Fruit fly (Drosophila melanogaster) whole organism, wandering third instar larva: ENCODE measurements around the gene CG13070.

Experiments used
- Abd-B ChIP-seq: fragments of >200 bp; optimal IDR thresholded peaks from 2 replicates; lab custom pipeline; 2017; ENCODE audit warnings: missing biosample characterization, missing genetic modification characterization
- CG9705 ChIP-seq: fragments of 200-800 bp; sonication (Bioruptor generic); optimal IDR thresholded peaks from 2 replicates; lab custom pipeline; 2018; ENCODE audit warnings: missing biosample characterization, mild to moderate bottlenecking, missing genetic modification characterization
- CrebA ChIP-seq: fragments of 200-800 bp; sonication (Bioruptor generic); optimal IDR thresholded peaks from 2 replicates; lab custom pipeline; 2016; ENCODE audit warnings: missing biosample characterization, mild to moderate bottlenecking, missing genetic modification characterization, borderline replicate concordance
- Dfd ChIP-seq: fragments of >200 bp; optimal IDR thresholded peaks from 2 replicates; lab custom pipeline; 2017; ENCODE audit warnings: missing biosample characterization, missing genetic modification characterization
- Dif ChIP-seq: fragments of 200-275, 200-300 bp; sonication (Bioruptor generic); optimal IDR thresholded peaks from 2 replicates; lab custom pipeline; 2018; ENCODE audit warnings: missing biosample characterization, missing genetic modification characterization; ENCODE audit not compliant: partially characterized antibody
- GATAd ChIP-seq: sonication (Bioruptor generic); optimal IDR thresholded peaks from 2 replicates; lab custom pipeline; 2016; ENCODE audit warnings: missing biosample characterization, missing genetic modification characterization
- Hnf4 ChIP-seq: fragments of 200-800 bp; sonication (Bioruptor generic); optimal IDR thresholded peaks from 2 replicates; lab custom pipeline; 2016; ENCODE audit warnings: missing biosample characterization, mild to moderate bottlenecking, missing genetic modification characterization
- Hr78 ChIP-seq: fragments of >200 bp; optimal IDR thresholded peaks from 2 replicates; lab custom pipeline; 2017; ENCODE audit warnings: missing biosample characterization, missing genetic modification characterization
- Hr83 ChIP-seq: fragments of 200-300 bp; sonication (Bioruptor generic); optimal IDR thresholded peaks from 2 replicates; lab custom pipeline; 2016; ENCODE audit warnings: missing biosample characterization, mild to moderate bottlenecking, missing genetic modification characterization, moderate library complexity; ENCODE audit not compliant: poor library complexity, severe bottlenecking
- Jra ChIP-seq: sonication (Bioruptor generic); optimal IDR thresholded peaks from 2 replicates; lab custom pipeline; 2016; ENCODE audit warnings: missing biosample characterization, missing genetic modification characterization
- Mio ChIP-seq: sonication (Bioruptor generic); optimal IDR thresholded peaks from 2 replicates; lab custom pipeline; 2016; ENCODE audit warnings: missing biosample characterization, missing genetic modification characterization
- N ChIP-seq: fragments of >200 bp; optimal IDR thresholded peaks from 2 replicates; lab custom pipeline; 2018; ENCODE audit warnings: missing biosample characterization, missing external identifiers, missing genetic modification characterization
- OdsH ChIP-seq: fragments of 200-800 bp; sonication (Bioruptor generic); optimal IDR thresholded peaks from 2 replicates; lab custom pipeline; 2016; ENCODE audit warnings: missing biosample characterization, mild to moderate bottlenecking, missing genetic modification characterization
- Rel ChIP-seq, 2 experiments: fragments of 200-800 bp; sonication (Bioruptor generic) in 1 of 2; optimal IDR thresholded peaks; 2 replicates in 1 of 2; 3 replicates in 1 of 2; lab custom pipeline; 2016 to 2019; ENCODE audit warnings: mild to moderate bottlenecking in 2 of 2, missing biosample characterization in 2 of 2, missing genetic modification characterization in 2 of 2, moderate library complexity in 1 of 2
- Vsx2 ChIP-seq: fragments of 200-300, 225-300 bp; sonication (Bioruptor generic); optimal IDR thresholded peaks from 2 replicates; lab custom pipeline; 2018; ENCODE audit warnings: missing biosample characterization, missing genetic modification characterization; ENCODE audit not compliant: partially characterized antibody
- brk ChIP-seq: fragments of 200-800 bp; sonication (Bioruptor generic); optimal IDR thresholded peaks from 2 replicates; lab custom pipeline; 2016; ENCODE audit warnings: missing biosample characterization, mild to moderate bottlenecking, missing genetic modification characterization
- dl ChIP-seq, 2 experiments: fragments of 175-275, 200-275 bp in 1 of 2; fragments of 200-275 bp in 1 of 2; sonication (Bioruptor generic); optimal IDR thresholded peaks; lab custom pipeline; 2018; ENCODE audit warnings: mild to moderate bottlenecking in 2 of 2, missing biosample characterization in 2 of 2, missing genetic modification characterization in 2 of 2, moderate library complexity in 2 of 2; ENCODE audit not compliant: partially characterized antibody in 2 of 2, insufficient read depth in 1 of 2
- dmrt93B ChIP-seq: fragments of 200-800 bp; sonication (Bioruptor generic); optimal IDR thresholded peaks from 2 replicates; lab custom pipeline; 2018; ENCODE audit warnings: missing biosample characterization, mild to moderate bottlenecking, missing genetic modification characterization
- dsf ChIP-seq: sonication (Bioruptor generic); optimal IDR thresholded peaks from 2 replicates; lab custom pipeline; 2016; ENCODE audit warnings: missing biosample characterization, missing genetic modification characterization, borderline replicate concordance
- ey ChIP-seq: fragments of 200-800 bp; sonication (Bioruptor generic); optimal IDR thresholded peaks from 2 replicates; lab custom pipeline; 2016; ENCODE audit warnings: missing biosample characterization, missing genetic modification characterization
- foxo ChIP-seq, 2 experiments: fragments of 200-800 bp; sonication (Bioruptor generic); optimal IDR thresholded peaks; 2 replicates in 1 of 2; 3 replicates in 1 of 2; lab custom pipeline; 2016 to 2017; ENCODE audit warnings: missing biosample characterization in 2 of 2, missing genetic modification characterization in 2 of 2
- fru ChIP-seq: fragments of 200-800 bp; sonication (Bioruptor generic); optimal IDR thresholded peaks from 3 replicates; lab custom pipeline; 2016; ENCODE audit warnings: missing biosample characterization, mild to moderate bottlenecking, missing genetic modification characterization
- h ChIP-seq: fragments of 200-800 bp; sonication (Bioruptor generic); optimal IDR thresholded peaks from 3 replicates; lab custom pipeline; 2016; ENCODE audit warnings: missing biosample characterization, mild to moderate bottlenecking, missing genetic modification characterization
- jim ChIP-seq: fragments of 175-275, 200-325 bp; sonication (Bioruptor generic); optimal IDR thresholded peaks from 2 replicates; lab custom pipeline; 2016; ENCODE audit warnings: missing biosample characterization, mild to moderate bottlenecking, missing genetic modification characterization
- lola ChIP-seq: fragments of >200 bp; optimal IDR thresholded peaks from 2 replicates; lab custom pipeline; 2017; ENCODE audit warnings: missing biosample characterization, missing genetic modification characterization
- pan ChIP-seq: fragments of >200 bp; optimal IDR thresholded peaks from 2 replicates; lab custom pipeline; 2017
- psq ChIP-seq: fragments of 200-800 bp; sonication (Bioruptor generic); optimal IDR thresholded peaks from 3 replicates; lab custom pipeline; 2017; ENCODE audit warnings: missing biosample characterization, mild to moderate bottlenecking, missing genetic modification characterization, moderate library complexity
- sv ChIP-seq: fragments of 200-800 bp; sonication (Bioruptor generic); optimal IDR thresholded peaks from 3 replicates; lab custom pipeline; 2016; ENCODE audit warnings: missing biosample characterization, missing genetic modification characterization
- usp ChIP-seq: fragments of >200 bp; optimal IDR thresholded peaks from 2 replicates; lab custom pipeline; 2017; ENCODE audit warnings: missing biosample characterization, missing genetic modification characterization
- woc ChIP-seq: sonication (Bioruptor generic); optimal IDR thresholded peaks from 2 replicates; lab custom pipeline; 2016; ENCODE audit warnings: missing biosample characterization, mild to moderate bottlenecking, missing genetic modification characterization

CG13070 gene

DNA sequence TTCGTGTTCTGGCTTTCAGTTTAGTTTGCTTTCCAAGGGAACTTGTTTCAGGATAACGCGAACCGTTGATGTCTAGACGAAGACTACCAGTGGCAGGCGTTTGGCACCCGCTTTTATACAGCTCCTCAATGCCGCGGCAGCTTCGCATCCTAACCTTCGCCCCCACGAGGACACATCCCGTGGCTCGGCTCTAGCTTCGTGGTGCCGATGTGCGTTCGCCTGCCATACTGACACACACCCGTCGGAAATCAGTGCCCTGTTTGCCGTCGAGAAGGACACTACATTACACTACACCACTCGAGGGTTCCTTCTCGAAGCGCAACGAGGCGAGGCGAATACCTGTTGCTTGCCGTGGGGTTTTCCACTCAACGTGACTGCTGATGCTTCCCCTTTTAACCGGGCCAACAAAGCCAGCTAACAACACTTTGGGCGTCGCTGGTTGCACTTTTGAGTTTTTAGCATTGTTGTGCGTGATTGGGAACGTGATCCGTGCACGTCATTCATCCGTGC lies 6.0 kb upstream of the CG13070 start, which contains the start of gene CG13054:
Gene CG13054, minus strand, starts transcription at position 74 of the 510 bp plus-strand sequence.
- TF ChIP-seq sv (GFP tag; lab: Kevin White, UChicago), result no peak
- TF ChIP-seq, all 38 proteins: peak for 0

DNA sequence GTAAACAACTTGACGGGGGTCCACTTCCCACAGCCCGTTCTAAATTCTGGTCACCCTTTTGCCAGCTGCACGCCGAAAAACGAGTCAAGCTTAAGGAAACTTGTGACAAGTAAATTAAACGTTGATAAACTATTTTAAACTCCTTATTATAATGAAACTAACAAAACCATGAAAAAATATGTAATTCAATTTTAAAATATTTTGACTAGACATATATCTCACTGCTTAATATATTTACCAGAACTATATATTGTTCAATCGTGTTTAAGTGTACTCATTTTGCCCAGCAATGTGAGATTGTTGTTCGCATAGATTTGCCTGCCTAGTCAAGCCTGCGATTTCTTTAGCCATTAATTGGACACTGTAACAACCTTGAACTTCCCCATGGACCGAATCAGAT lies 3.6 kb upstream of the CG13070 start, which contains the start of gene CG13053:
Gene CG13053, minus strand, starts transcription at position 171 of the 400 bp plus-strand sequence.
- no peak for TF ChIP-seq Vsx2
- no peak for TF ChIP-seq Rel (GFP tag; optimal IDR thresholded peaks at IDR 0.05; lab: Kevin White, UChicago)
- TF ChIP-seq Rel (tag; optimal IDR thresholded peaks at IDR 0.05; lab: Kevin White, UChicago), result no peak
- no peak for TF ChIP-seq dl (GFP tag; optimal IDR thresholded peaks at IDR 0.05; lab: Kevin White, UChicago; ENCODE audit: insufficient read depth in 1 of 2, partially characterized antibody in 2 of 2)

- no peak for TF ChIP-seq Hr78 (GFP tag; lab: Kevin White, UChicago)
- no peak for TF ChIP-seq Vsx2
- no peak for TF ChIP-seq Dfd (GFP tag; lab: Kevin White, UChicago)
- no peak for TF ChIP-seq jim (GFP tag; lab: Kevin White, UChicago)
- no peak for TF ChIP-seq h (GFP tag; lab: Kevin White, UChicago)
- TF ChIP-seq Mio (GFP tag; lab: Kevin White, UChicago), result no peak
- no peak for TF ChIP-seq sv (GFP tag; lab: Kevin White, UChicago)
- no peak for TF ChIP-seq lola (GFP tag; lab: Kevin White, UChicago)
- no peak for TF ChIP-seq OdsH
- TF ChIP-seq brk (GFP tag; lab: Kevin White, UChicago), result no peak
- TF ChIP-seq Abd-B (GFP tag; lab: Kevin White, UChicago), result no peak
- no peak for TF ChIP-seq dsf (GFP tag; lab: Kevin White, UChicago)
- no peak for TF ChIP-seq woc (GFP tag; lab: Kevin White, UChicago)
These were observed 1.6 kb upstream of the CG13070 start, which contains the start of gene CG34247 for dm6 chr3L:16261505-16261904. Gene CG34247 (minus strand): TSS chr3L:16261605.

DNA sequence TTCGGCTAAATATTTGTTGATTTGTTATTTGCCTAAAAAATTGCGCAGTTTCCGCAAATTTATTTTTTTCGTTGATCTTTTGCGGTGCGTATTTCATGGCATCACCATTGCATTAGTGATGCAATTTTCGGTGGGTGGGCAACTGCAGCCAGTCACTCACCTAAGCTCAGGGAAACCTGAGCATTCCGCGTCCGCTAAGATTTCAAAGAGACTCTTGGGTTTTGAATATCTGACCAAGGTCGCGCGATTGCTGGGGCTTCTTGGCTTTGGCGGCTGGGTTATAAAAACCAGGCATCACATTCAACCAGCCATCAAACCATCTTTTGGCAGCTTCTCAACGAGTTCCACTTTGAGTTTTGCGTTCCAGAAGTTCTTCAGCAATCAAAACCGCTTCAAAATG lies 703 bp upstream of the CG13070 start, which contains the start of gene CG13071:
Gene CG13071, plus strand, starts transcription at position 301 of the 400 bp plus-strand sequence.
- TF ChIP-seq psq (GFP tag; lab: Kevin White, UChicago), result no peak
- TF ChIP-seq Jra (GFP tag; lab: Kevin White, UChicago), result no peak
- no peak for TF ChIP-seq Dif (GFP tag; lab: Kevin White, UChicago)
- TF ChIP-seq CrebA (GFP tag; lab: Kevin White, UChicago), result no peak
- TF ChIP-seq foxo (GFP tag; optimal IDR thresholded peaks at IDR 0.05; lab: Kevin White, UChicago), result no peak
- no peak for TF ChIP-seq Abd-B (GFP tag; lab: Kevin White, UChicago)
- TF ChIP-seq fru (GFP tag; lab: Kevin White, UChicago), result no peak
- no peak for TF ChIP-seq GATAd (GFP tag; lab: Kevin White, UChicago)
- no peak for TF ChIP-seq Dfd (GFP tag; lab: Kevin White, UChicago)
- no peak for TF ChIP-seq Hnf4
- no peak for TF ChIP-seq h (GFP tag; lab: Kevin White, UChicago)
- TF ChIP-seq dmrt93B, result no peak
- TF ChIP-seq woc (GFP tag; lab: Kevin White, UChicago), result no peak
- TF ChIP-seq N, result no peak
- no peak for TF ChIP-seq Vsx2

DNA sequence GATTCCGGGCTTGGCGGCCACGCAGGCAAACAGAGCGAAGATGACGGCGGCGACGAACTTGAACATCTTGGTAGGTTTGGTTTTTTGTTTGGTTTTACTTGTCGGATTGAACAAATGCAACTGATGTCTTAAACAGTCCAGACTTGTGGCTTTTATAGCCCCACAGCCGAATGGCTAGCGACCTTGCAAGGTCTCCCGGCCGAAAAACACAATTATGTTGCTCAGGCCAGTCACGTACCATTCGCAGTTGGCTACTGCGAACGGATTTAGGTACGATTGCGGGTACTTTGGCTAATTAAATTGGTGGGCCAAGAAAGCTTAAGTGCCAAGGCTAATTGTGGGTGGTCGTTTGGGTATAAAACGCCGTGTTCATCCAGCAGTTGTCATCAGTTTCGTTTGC lies 1.9 kb downstream of the CG13070 start, which contains the start of the genes CG13051 and CG13069:
Gene CG13051, minus strand, starts transcription at position 101 of the 400 bp plus-strand sequence.
Gene CG13069, plus strand, starts transcription at position 386 of the 400 bp plus-strand sequence.
- TF ChIP-seq ey (GFP tag; lab: Kevin White, UChicago), result no peak
- TF ChIP-seq jim (GFP tag; lab: Kevin White, UChicago), result no peak
- no peak for TF ChIP-seq OdsH
- TF ChIP-seq lola (GFP tag; lab: Kevin White, UChicago), result no peak
- no peak for TF ChIP-seq pan (lab: Kevin White, UChicago)
- no peak for TF ChIP-seq Hr83 (GFP tag; lab: Kevin White, UChicago)
- TF ChIP-seq usp (GFP tag; lab: Kevin White, UChicago), result no peak
- TF ChIP-seq CG9705 (GFP tag; lab: Kevin White, UChicago), result no peak
- no peak for TF ChIP-seq dmrt93B
- TF ChIP-seq Dfd (GFP tag; lab: Kevin White, UChicago), result no peak
- TF ChIP-seq Hnf4, result no peak
- TF ChIP-seq Dif (GFP tag; lab: Kevin White, UChicago), result no peak
